Fruit fly (Drosophila melanogaster) whole organism, embryonic: Measurements from ENCODE around the gene HemK1.
A peak's percentile ranks its signal among the peaks of the same experiment; 100 is the strongest.

Experiments used
- Bteb2 ChIP-seq: fragments of 200-800 bp; sonication (Bioruptor generic); optimal IDR thresholded peaks from 2 replicates; lab custom pipeline; 2016; ENCODE audit warnings: missing biosample characterization, missing genetic modification characterization
- CG10274 ChIP-seq: fragments of 200-800 bp; sonication (Bioruptor generic); optimal IDR thresholded peaks from 3 replicates; lab custom pipeline; 2017; ENCODE audit warnings: missing biosample characterization, mild to moderate bottlenecking, missing genetic modification characterization
- CG10366 ChIP-seq: fragments of 200-800 bp; sonication (Bioruptor generic); IDR thresholded peaks from 2 replicates; pipeline ENCODE4 v1.3.6; 2022; ENCODE audit warnings: missing biosample characterization, missing genetic modification characterization
- CG11695 ChIP-seq: fragments of 200-800 bp; sonication (Bioruptor generic); IDR thresholded peaks from 3 replicates; pipeline ENCODE4 v1.3.6; 2022; ENCODE audit warnings: missing biosample characterization, missing genetic modification characterization
- CG11723 ChIP-seq: fragments of 200-800 bp; sonication (Bioruptor generic); optimal IDR thresholded peaks from 2 replicates; lab custom pipeline; 2017; ENCODE audit warnings: missing biosample characterization, mild to moderate bottlenecking, missing genetic modification characterization
- CG12071 ChIP-seq: fragments of 200-800 bp; sonication (Bioruptor generic); optimal IDR thresholded peaks from 3 replicates; lab custom pipeline; 2018; ENCODE audit warnings: missing biosample characterization, mild to moderate bottlenecking, missing genetic modification characterization
- CG12236 ChIP-seq: fragments of 200-800 bp; sonication (Bioruptor generic); optimal IDR thresholded peaks from 2 replicates; lab custom pipeline; 2016; ENCODE audit warnings: missing biosample characterization, missing genetic modification characterization
- CG12299 ChIP-seq: fragments of 200-800 bp; sonication (Bioruptor generic); optimal IDR thresholded peaks from 2 replicates; lab custom pipeline; 2018; ENCODE audit warnings: missing biosample characterization, mild to moderate bottlenecking, missing genetic modification characterization
- CG12744 ChIP-seq: fragments of 200-800 bp; sonication (Bioruptor generic); optimal IDR thresholded peaks from 2 replicates; lab custom pipeline; 2016; ENCODE audit warnings: missing biosample characterization, missing genetic modification characterization
- CG15479 ChIP-seq: fragments of 200-800 bp; sonication (Bioruptor generic); optimal IDR thresholded peaks from 3 replicates; lab custom pipeline; 2019; ENCODE audit warnings: missing biosample characterization, mild to moderate bottlenecking, missing genetic modification characterization, moderate library complexity
- CG15601 ChIP-seq: fragments of 200-800 bp; sonication (Bioruptor generic); optimal IDR thresholded peaks from 3 replicates; lab custom pipeline; 2019; ENCODE audit warnings: missing biosample characterization, mild to moderate bottlenecking, missing genetic modification characterization, moderate library complexity
- CG1603 ChIP-seq: fragments of 200-800 bp; sonication (Bioruptor generic); optimal IDR thresholded peaks from 2 replicates; lab custom pipeline; 2019; ENCODE audit warnings: missing biosample characterization, mild to moderate bottlenecking, missing genetic modification characterization, moderate library complexity
- CG16863 ChIP-seq: fragments of 200-800 bp; sonication (Bioruptor generic); optimal IDR thresholded peaks from 3 replicates; lab custom pipeline; 2016; ENCODE audit warnings: missing biosample characterization, missing genetic modification characterization
- CG17359 ChIP-seq: fragments of 200-800 bp; sonication (Bioruptor generic); optimal IDR thresholded peaks from 3 replicates; lab custom pipeline; 2018; ENCODE audit warnings: missing biosample characterization, mild to moderate bottlenecking, missing genetic modification characterization, moderate library complexity
- CG18262 ChIP-seq: fragments of 200-800 bp; optimal IDR thresholded peaks from 3 replicates; lab custom pipeline; 2019; ENCODE audit warnings: missing biosample characterization, mild to moderate bottlenecking, missing genetic modification characterization, moderate library complexity
- CG18764 ChIP-seq: fragments of 200-800 bp; sonication (Bioruptor generic); optimal IDR thresholded peaks from 3 replicates; lab custom pipeline; 2016; ENCODE audit warnings: missing biosample characterization, missing genetic modification characterization
- CG32532 ChIP-seq: fragments of 200-800 bp; sonication (Bioruptor generic); IDR thresholded peaks from 2 replicates; pipeline ENCODE4 v1.3.6; 2022; ENCODE audit warnings: missing biosample characterization, missing genetic modification characterization
- CG3281 ChIP-seq: fragments of 200-800 bp; sonication (Bioruptor generic); optimal IDR thresholded peaks from 3 replicates; lab custom pipeline; 2017; ENCODE audit warnings: missing biosample characterization, mild to moderate bottlenecking, missing genetic modification characterization
- CG34422 ChIP-seq: fragments of 200-800 bp; sonication (Bioruptor generic); IDR thresholded peaks from 3 replicates; pipeline ENCODE4 v1.3.6; 2022; ENCODE audit warnings: missing biosample characterization, missing genetic modification characterization
- CG5953 ChIP-seq: fragments of 200-800 bp; sonication (Bioruptor generic); IDR thresholded peaks from 2 replicates; pipeline ENCODE4 v1.3.6; 2022; ENCODE audit warnings: missing biosample characterization, missing genetic modification characterization
- CG6272 ChIP-seq: fragments of 200-800 bp; sonication (Bioruptor generic); IDR thresholded peaks from 2 replicates; pipeline ENCODE4 v1.3.6; 2022; ENCODE audit warnings: missing biosample characterization, missing genetic modification characterization
- CG6813 ChIP-seq: fragments of 200-800 bp; sonication (Bioruptor generic); optimal IDR thresholded peaks from 2 replicates; lab custom pipeline; 2017; ENCODE audit warnings: missing biosample characterization, missing genetic modification characterization, mild to moderate bottlenecking, moderate library complexity, missing genetic modification reagents
- CG8290 ChIP-seq, 3 experiments: fragments of 200-800 bp; sonication (Bioruptor generic); optimal IDR thresholded peaks; 2 replicates each; lab custom pipeline; 2016 to 2019; ENCODE audit warnings: missing biosample characterization in 3 of 3, missing genetic modification characterization in 3 of 3, mild to moderate bottlenecking in 2 of 3, moderate library complexity in 1 of 3
- CG8765 ChIP-seq: fragments of 200-800 bp; sonication (Bioruptor generic); IDR thresholded peaks from 2 replicates; pipeline ENCODE4 v1.3.6; 2022; ENCODE audit warnings: missing biosample characterization, missing genetic modification characterization
- CG9817 ChIP-seq: fragments of 200-800 bp; sonication (Bioruptor generic); optimal IDR thresholded peaks from 2 replicates; lab custom pipeline; 2018; ENCODE audit warnings: missing biosample characterization, mild to moderate bottlenecking, missing genetic modification characterization, moderate library complexity
- Doc3 ChIP-seq: fragments of 200-800 bp; sonication (Bioruptor generic); IDR thresholded peaks from 3 replicates; pipeline ENCODE4 v1.3.6; 2022; ENCODE audit warnings: missing biosample characterization, missing genetic modification characterization; ENCODE audit not compliant: partially characterized antibody
- H15 ChIP-seq: fragments of 200-800 bp; sonication (Bioruptor generic); IDR thresholded peaks from 3 replicates; pipeline ENCODE4 v1.3.6; 2022; ENCODE audit warnings: missing biosample characterization, missing genetic modification characterization
- Hsf ChIP-seq: fragments of 200-800 bp; sonication (Bioruptor generic); optimal IDR thresholded peaks from 3 replicates; lab custom pipeline; 2016; ENCODE audit warnings: missing biosample characterization, missing genetic modification characterization
- Ptx1 ChIP-seq: fragments of 200-800 bp; sonication (Bioruptor generic); IDR thresholded peaks from 2 replicates; pipeline ENCODE4 v1.3.6; 2022; ENCODE audit warnings: missing biosample characterization, missing genetic modification characterization
- Sox102F ChIP-seq: fragments of 200-800 bp; sonication (Bioruptor generic); optimal IDR thresholded peaks from 2 replicates; lab custom pipeline; 2018; ENCODE audit warnings: missing biosample characterization, mild to moderate bottlenecking, missing genetic modification characterization, moderate library complexity
- Usf ChIP-seq: fragments of 200-800 bp; sonication (Bioruptor generic); optimal IDR thresholded peaks from 2 replicates; lab custom pipeline; 2017; ENCODE audit warnings: missing genotype, missing biosample characterization, missing genetic modification characterization
- abd-A ChIP-seq: fragments of 200-800 bp; sonication (Bioruptor generic); optimal IDR thresholded peaks from 3 replicates; lab custom pipeline; 2019; ENCODE audit warnings: missing biosample characterization, mild to moderate bottlenecking, missing genetic modification characterization, moderate library complexity
- aop ChIP-seq: fragments of 200-800 bp; sonication (Bioruptor generic); IDR thresholded peaks from 2 replicates; pipeline ENCODE4 v1.3.6; 2022; ENCODE audit warnings: missing biosample characterization, missing genetic modification characterization
- ara ChIP-seq: fragments of 200-800 bp; sonication (Bioruptor generic); IDR thresholded peaks from 2 replicates; pipeline ENCODE4 v1.3.6; 2022; ENCODE audit warnings: missing biosample characterization, missing genetic modification characterization
- ase ChIP-seq: fragments of 200-800 bp; sonication (Bioruptor generic); IDR thresholded peaks from 3 replicates; pipeline ENCODE4 v1.3.6; 2022; ENCODE audit warnings: missing biosample characterization, missing genetic modification characterization
- bigmax ChIP-seq: fragments of 200-800 bp; sonication (Bioruptor generic); optimal IDR thresholded peaks from 2 replicates; lab custom pipeline; 2018; ENCODE audit warnings: missing biosample characterization, mild to moderate bottlenecking, missing genetic modification characterization
- bsh ChIP-seq, 2 experiments: fragments of 200-800 bp; sonication (Bioruptor generic); optimal IDR thresholded peaks; 2 replicates each; lab custom pipeline; 2017 to 2018; ENCODE audit warnings: mild to moderate bottlenecking in 2 of 2, missing biosample characterization in 2 of 2, missing genetic modification characterization in 2 of 2, moderate library complexity in 1 of 2
- corto ChIP-seq: fragments of 200-800 bp; sonication (Bioruptor generic); optimal IDR thresholded peaks from 2 replicates; lab custom pipeline; 2016; ENCODE audit warnings: missing biosample characterization, mild to moderate bottlenecking, missing genetic modification characterization, moderate library complexity
- dpn ChIP-seq, 2 experiments: fragments of 200-800 bp; sonication (Bioruptor generic); optimal IDR thresholded peaks; 3 replicates each; lab custom pipeline; 2016; ENCODE audit warnings: missing biosample characterization in 2 of 2, missing genetic modification characterization in 2 of 2
- kah ChIP-seq: fragments of 200-800 bp; sonication (Bioruptor generic); optimal IDR thresholded peaks from 2 replicates; lab custom pipeline; 2018; ENCODE audit warnings: missing biosample characterization, mild to moderate bottlenecking, missing genetic modification characterization
- lbe ChIP-seq: fragments of 200-800 bp; sonication (Bioruptor generic); optimal IDR thresholded peaks from 2 replicates; lab custom pipeline; 2016; ENCODE audit warnings: missing biosample characterization, mild to moderate bottlenecking, missing genetic modification characterization
- nom ChIP-seq: fragments of 200-800 bp; sonication (Bioruptor generic); optimal IDR thresholded peaks from 2 replicates; lab custom pipeline; 2017; ENCODE audit warnings: missing biosample characterization, missing genetic modification characterization, mild to moderate bottlenecking, moderate library complexity, missing genetic modification reagents
- org-1 ChIP-seq: fragments of 200-800 bp; sonication (Bioruptor generic); optimal IDR thresholded peaks from 2 replicates; lab custom pipeline; 2017; ENCODE audit warnings: missing biosample characterization, missing genetic modification characterization
- pros ChIP-seq: fragments of 200-800 bp; sonication (Bioruptor generic); optimal IDR thresholded peaks from 3 replicates; lab custom pipeline; 2019; ENCODE audit warnings: missing biosample characterization, mild to moderate bottlenecking, missing genetic modification characterization, moderate library complexity
- sima ChIP-seq: fragments of 200-800 bp; sonication (Bioruptor generic); optimal IDR thresholded peaks from 2 replicates; lab custom pipeline; 2016; ENCODE audit warnings: missing biosample characterization, missing genetic modification characterization
- slbo ChIP-seq: fragments of 200-800 bp; sonication (Bioruptor generic); IDR thresholded peaks from 2 replicates; pipeline ENCODE4 v1.3.6; 2022; ENCODE audit warnings: missing biosample characterization, missing genetic modification characterization
- tio ChIP-seq: fragments of 200-800 bp; sonication (Bioruptor generic); optimal IDR thresholded peaks from 2 replicates; lab custom pipeline; 2017; ENCODE audit warnings: missing biosample characterization, missing genetic modification characterization, inconsistent platforms
- unc-4 ChIP-seq: fragments of 200-800 bp; sonication (Bioruptor generic); IDR thresholded peaks from 2 replicates; pipeline ENCODE4 v1.3.6; 2022; ENCODE audit warnings: missing biosample characterization, missing genetic modification characterization; ENCODE audit not compliant: partially characterized antibody
- vfl ChIP-seq: fragments of 200-800 bp; sonication (Bioruptor generic); optimal IDR thresholded peaks from 2 replicates; lab custom pipeline; 2016; ENCODE audit warnings: missing biosample characterization, missing genetic modification characterization
- wdn ChIP-seq: fragments of 200-800 bp; sonication (Bioruptor generic); IDR thresholded peaks from 2 replicates; pipeline ENCODE4 v1.3.6; 2022; ENCODE audit warnings: missing biosample characterization, missing genetic modification characterization

HemK1 gene

DNA sequence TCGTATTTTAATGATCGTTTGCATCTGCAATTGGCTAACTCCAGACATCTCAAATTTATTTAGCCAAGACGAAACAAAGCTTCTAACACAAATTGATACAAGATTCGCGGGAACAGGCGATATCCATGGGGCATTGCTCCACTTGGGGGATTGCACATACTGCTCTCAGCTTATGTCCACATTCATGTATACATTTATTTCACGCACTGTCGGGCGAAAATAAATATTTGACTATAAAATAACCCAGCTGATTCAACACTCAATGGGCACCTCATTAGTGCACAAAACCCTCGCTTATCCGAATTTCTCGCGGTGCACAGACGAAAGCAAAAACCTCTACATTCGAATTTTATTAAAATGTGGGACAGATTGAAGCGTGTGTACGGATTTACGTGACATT, 6.0 kb downstream of the HemK1 start (continued):
- peak; percentile 60; the same call in 1 of the 2 replicates for TF ChIP-seq CG5953 (GFP tag; lab: Robert Waterston, UW)
- TF ChIP-seq pros (GFP tag; lab: Kevin White, UChicago) = no peak
- TF ChIP-seq CG12299 = no peak
- TF ChIP-seq CG12236 (GFP tag; lab: Kevin White, UChicago) = no peak
- TF ChIP-seq CG6813 = peak; percentile 70
- TF ChIP-seq bigmax (GFP tag; lab: Kevin White, UChicago) = no peak
- TF ChIP-seq aop = no peak
- TF ChIP-seq CG8765 = no peak
- TF ChIP-seq lbe = peak; percentile 52
- no peak for TF ChIP-seq CG32532
- peak; percentile 36; the same call in 1 of the 3 replicates for TF ChIP-seq ase (GFP tag; lab: Robert Waterston, UW)
- no peak for TF ChIP-seq Doc3
- TF ChIP-seq kah (GFP tag; lab: Kevin White, UChicago) = peak; percentile 49
- TF ChIP-seq CG9817 (tag; lab: Kevin White, UChicago) = peak; percentile 0
- TF ChIP-seq corto (GFP tag; lab: Kevin White, UChicago) = no peak
- TF ChIP-seq bsh (GFP tag; optimal IDR thresholded peaks at IDR 0.05; lab: Kevin White, UChicago) = peak in 1 of 2 experiments; percentile 42
- peak; percentile 16 for TF ChIP-seq CG10274
- peak; percentile 45 for TF ChIP-seq Sox102F (GFP tag; lab: Kevin White, UChicago)
- TF ChIP-seq CG18262 (tag; lab: Kevin White, UChicago) = peak; percentile 20
- TF ChIP-seq CG11723 (GFP tag; lab: Kevin White, UChicago) = peak; percentile 2
- TF ChIP-seq CG6272 (GFP tag; lab: Robert Waterston, UW) = no peak
- no peak for TF ChIP-seq tio (GFP tag; lab: Kevin White, UChicago)
- TF ChIP-seq Ptx1 (GFP tag; lab: Robert Waterston, UW) = no peak
- no peak for TF ChIP-seq CG18764 (GFP tag; lab: Kevin White, UChicago)
- TF ChIP-seq slbo (GFP tag; lab: Robert Waterston, UW) = no peak
- peak in 1 of 2 experiments; percentile 20 for TF ChIP-seq dpn (GFP tag; optimal IDR thresholded peaks at IDR 0.05; lab: Kevin White, UChicago)
- no peak for TF ChIP-seq CG10366 (GFP tag; lab: Robert Waterston, UW)
- peak; percentile 12 for TF ChIP-seq CG15601 (tag; lab: Kevin White, UChicago)
- no peak for TF ChIP-seq Bteb2 (GFP tag; lab: Kevin White, UChicago)
- no peak for TF ChIP-seq sima (GFP tag; lab: Kevin White, UChicago)
- TF ChIP-seq unc-4 (GFP tag; lab: Robert Waterston, UW) = no peak
- TF ChIP-seq CG1603 (tag; lab: Kevin White, UChicago) = peak; percentile 57
- no peak for TF ChIP-seq wdn
- TF ChIP-seq CG15479 (GFP tag; lab: Kevin White, UChicago) = no peak
- TF ChIP-seq CG12071 (GFP tag; lab: Kevin White, UChicago) = peak; percentile 75
- TF ChIP-seq CG16863 (GFP tag; lab: Kevin White, UChicago) = no peak
- peak; percentile 63; the same call in 1 of the 3 replicates for TF ChIP-seq CG11695
- TF ChIP-seq CG3281 (GFP tag; lab: Kevin White, UChicago) = peak; percentile 32
- no peak for TF ChIP-seq CG12744
- 0 out of 2 replicates have a peak, but pooled peaks have one; percentile 4 for TF ChIP-seq ara (GFP tag; lab: Robert Waterston, UW)
- no peak for TF ChIP-seq vfl (GFP tag; lab: Kevin White, UChicago)
- no peak for TF ChIP-seq Usf (GFP tag; lab: Kevin White, UChicago)
- peak; percentile 59 for TF ChIP-seq CG17359 (tag; lab: Kevin White, UChicago)
- no peak for TF ChIP-seq Hsf (GFP tag; lab: Kevin White, UChicago)
- TF ChIP-seq H15 (GFP tag; lab: Robert Waterston, UW) = no peak
- TF ChIP-seq CG8290 (GFP tag; optimal IDR thresholded peaks at IDR 0.05; lab: Kevin White, UChicago) = no peak
- peak; percentile 28 to 58 for TF ChIP-seq CG8290 (tag; optimal IDR thresholded peaks at IDR 0.05; lab: Kevin White, UChicago)
- TF ChIP-seq nom (GFP tag; lab: Kevin White, UChicago) = no peak
- TF ChIP-seq CG34422 = no peak
- peak; percentile 9 for TF ChIP-seq org-1 (GFP tag; lab: Kevin White, UChicago)
- no peak for TF ChIP-seq abd-A (tag; lab: Kevin White, UChicago)
